Fruit fly (Drosophila melanogaster) whole organism, prepupa: ENCODE results near the gene TTLL6B.
A peak's percentile ranks its signal among the peaks of the same experiment; 100 is the strongest.

Experiments
- Blimp-1 ChIP-seq: fragments of 200-800 bp; sonication (Bioruptor generic); optimal IDR thresholded peaks from 3 replicates; lab custom pipeline; 2017; ENCODE audit warnings: missing biosample characterization, missing genetic modification characterization, mild to moderate bottlenecking, moderate library complexity, missing genetic modification reagents
- CG10631 ChIP-seq: fragments of 200-800 bp; sonication (Bioruptor generic); optimal IDR thresholded peaks from 2 replicates; lab custom pipeline; 2016; ENCODE audit warnings: missing biosample characterization, missing genetic modification characterization
- CG10669 ChIP-seq: fragments of 200-800 bp; sonication (Bioruptor generic); optimal IDR thresholded peaks from 3 replicates; lab custom pipeline; 2018; ENCODE audit warnings: missing biosample characterization, mild to moderate bottlenecking, missing genetic modification characterization, moderate library complexity
- CG11762 ChIP-seq: fragments of 200-800 bp; sonication (Bioruptor generic); optimal IDR thresholded peaks from 3 replicates; lab custom pipeline; 2016; ENCODE audit warnings: missing biosample characterization, missing genetic modification characterization; ENCODE audit not compliant: insufficient read depth
- CG15336 ChIP-seq: fragments of 200-800 bp; sonication (Bioruptor generic); IDR thresholded peaks from 2 replicates; pipeline ENCODE4 v1.3.6; 2022; ENCODE audit warnings: missing biosample characterization, missing genetic modification characterization
- CG1621 ChIP-seq: fragments of 200-800 bp; sonication (Bioruptor generic); optimal IDR thresholded peaks from 3 replicates; lab custom pipeline; 2018; ENCODE audit warnings: missing biosample characterization, mild to moderate bottlenecking, missing genetic modification characterization
- CG16779 ChIP-seq: fragments of 200-800 bp; sonication (Bioruptor generic); optimal IDR thresholded peaks from 3 replicates; lab custom pipeline; 2017; ENCODE audit warnings: missing biosample characterization, mild to moderate bottlenecking, missing genetic modification characterization
- CG31627 ChIP-seq: fragments of 200-800 bp; sonication (Bioruptor generic); optimal IDR thresholded peaks from 3 replicates; lab custom pipeline; 2016; ENCODE audit warnings: missing biosample characterization, missing genetic modification characterization
- CG32006 ChIP-seq: fragments of 200-800 bp; sonication (Bioruptor generic); optimal IDR thresholded peaks from 3 replicates; lab custom pipeline; 2017; ENCODE audit warnings: missing biosample characterization, mild to moderate bottlenecking, missing genetic modification characterization
- CG6808 ChIP-seq: fragments of 200-800 bp; sonication (Bioruptor generic); optimal IDR thresholded peaks from 3 replicates; lab custom pipeline; 2017; ENCODE audit warnings: missing biosample characterization, missing genetic modification characterization, mild to moderate bottlenecking, moderate library complexity, missing genetic modification reagents
- CG7368 ChIP-seq: fragments of 200-800 bp; sonication (Bioruptor generic); optimal IDR thresholded peaks from 3 replicates; lab custom pipeline; 2016; ENCODE audit warnings: missing biosample characterization, missing genetic modification characterization
- CG8319 ChIP-seq: fragments of 200-800 bp; sonication (Bioruptor generic); optimal IDR thresholded peaks from 3 replicates; lab custom pipeline; 2016; ENCODE audit warnings: missing biosample characterization, missing genetic modification characterization
- CG9139 ChIP-seq: fragments of 200-800 bp; sonication (Bioruptor generic); optimal IDR thresholded peaks from 3 replicates; lab custom pipeline; 2017; ENCODE audit warnings: missing biosample characterization, mild to moderate bottlenecking, missing genetic modification characterization
- Hr39 ChIP-seq: fragments of 200-800 bp; sonication (Bioruptor generic); optimal IDR thresholded peaks from 2 replicates; lab custom pipeline; 2016; ENCODE audit warnings: missing biosample characterization, missing genetic modification characterization
- OdsH ChIP-seq: fragments of 200-800 bp; sonication (Bioruptor generic); optimal IDR thresholded peaks from 3 replicates; lab custom pipeline; 2016; ENCODE audit warnings: missing biosample characterization, missing genetic modification characterization
- Sox102F ChIP-seq: fragments of 200-800 bp; sonication (Bioruptor generic); optimal IDR thresholded peaks from 2 replicates; lab custom pipeline; 2016; ENCODE audit warnings: missing biosample characterization, mild to moderate bottlenecking, missing genetic modification characterization
- Sox14 ChIP-seq: fragments of 200-800 bp; sonication (Bioruptor generic); optimal IDR thresholded peaks from 3 replicates; lab custom pipeline; 2016; ENCODE audit warnings: missing biosample characterization, missing genetic modification characterization
- achi ChIP-seq: fragments of 200-800 bp; sonication (Bioruptor generic); optimal IDR thresholded peaks from 3 replicates; lab custom pipeline; 2016; ENCODE audit warnings: missing biosample characterization, missing genetic modification characterization
- cyc ChIP-seq: fragments of 200-800 bp; sonication (Bioruptor generic); optimal IDR thresholded peaks from 3 replicates; lab custom pipeline; 2016; ENCODE audit warnings: missing biosample characterization, missing genetic modification characterization
- dac ChIP-seq: fragments of 200-800 bp; sonication (Bioruptor generic); optimal IDR thresholded peaks from 2 replicates; lab custom pipeline; 2017; ENCODE audit warnings: missing biosample characterization, mild to moderate bottlenecking, missing genetic modification characterization
- dsx ChIP-seq: fragments of 200-800 bp; optimal IDR thresholded peaks from 3 replicates; lab custom pipeline; 2019; ENCODE audit warnings: missing biosample characterization, mild to moderate bottlenecking, missing genetic modification characterization, moderate library complexity; ENCODE audit not compliant: poor library complexity, severe bottlenecking
- eg ChIP-seq: fragments of 200-800 bp; sonication (Bioruptor generic); IDR thresholded peaks from 3 replicates; pipeline ENCODE4 v1.3.6; 2022; ENCODE audit warnings: missing biosample characterization, missing genetic modification characterization
- esn ChIP-seq: fragments of 200-800 bp; sonication (Bioruptor generic); optimal IDR thresholded peaks from 2 replicates; lab custom pipeline; 2016; ENCODE audit warnings: missing biosample characterization, mild to moderate bottlenecking, missing genetic modification characterization, moderate library complexity
- fd59A ChIP-seq: fragments of 200-800 bp; sonication (Bioruptor generic); optimal IDR thresholded peaks from 2 replicates; lab custom pipeline; 2017; ENCODE audit warnings: missing biosample characterization, mild to moderate bottlenecking, missing genetic modification characterization, missing genetic modification reagents
- fkh ChIP-seq: fragments of 200-800 bp; sonication (Bioruptor generic); optimal IDR thresholded peaks from 3 replicates; lab custom pipeline; 2017; ENCODE audit warnings: missing biosample characterization, mild to moderate bottlenecking, missing genetic modification characterization, moderate library complexity
- lz ChIP-seq: fragments of 200-800 bp; sonication (Bioruptor generic); optimal IDR thresholded peaks from 3 replicates; lab custom pipeline; 2016; ENCODE audit warnings: missing biosample characterization, missing genetic modification characterization
- net ChIP-seq: fragments of 200-800 bp; sonication (Bioruptor generic); optimal IDR thresholded peaks from 3 replicates; lab custom pipeline; 2016; ENCODE audit warnings: missing biosample characterization, missing genetic modification characterization
- salr ChIP-seq, 2 experiments: fragments of 200-800 bp; sonication (Bioruptor generic); optimal IDR thresholded peaks; 3 replicates each; lab custom pipeline; 2016 to 2018; ENCODE audit warnings: missing biosample characterization in 2 of 2, missing genetic modification characterization in 2 of 2, mild to moderate bottlenecking in 1 of 2
- ss ChIP-seq, 2 experiments: fragments of 200-800 bp; sonication (Bioruptor generic); optimal IDR thresholded peaks; 2 replicates in 1 of 2; 3 replicates in 1 of 2; lab custom pipeline; 2017 to 2018; ENCODE audit warnings: mild to moderate bottlenecking in 2 of 2, missing biosample characterization in 2 of 2, missing genetic modification characterization in 2 of 2, moderate library complexity in 1 of 2
- svp ChIP-seq: fragments of 200-800 bp; sonication (Bioruptor generic); peaks from one replicate; lab custom pipeline; 2016; ENCODE audit warnings: missing biosample characterization, missing genetic modification characterization
- topi ChIP-seq: fragments of 200-800 bp; sonication (Bioruptor generic); optimal IDR thresholded peaks from 3 replicates; lab custom pipeline; 2016; ENCODE audit warnings: missing biosample characterization, missing genetic modification characterization

The TTLL6B gene

DNA sequence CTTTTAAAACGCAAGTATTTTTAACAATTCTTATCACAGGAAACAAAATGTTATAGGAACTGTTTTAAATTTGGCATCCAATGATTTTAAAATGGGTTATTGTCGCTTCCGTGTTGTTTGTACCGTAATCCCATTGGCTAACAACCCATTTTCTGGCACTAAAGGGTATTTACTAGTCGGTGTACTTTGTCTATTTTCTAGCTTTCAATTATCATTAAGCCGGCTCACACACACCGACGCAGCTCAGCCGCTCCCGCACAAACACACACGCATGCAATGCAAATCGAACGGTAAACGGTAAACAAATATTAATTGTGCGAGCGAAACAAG, 6.4 kb downstream of the TTLL6B start:
- TF ChIP-seq CG16779 (tag; lab: Kevin White, UChicago) (no peak), fd59A (no peak), lz (GFP tag; lab: Kevin White, UChicago) (peak; percentile 5), CG31627 (GFP tag; lab: Kevin White, UChicago) (no peak), CG6808 (no peak), ss (GFP tag; optimal IDR thresholded peaks at IDR 0.05; lab: Kevin White, UChicago) (no peak), OdsH (no peak), CG32006 (GFP tag; lab: Kevin White, UChicago) (no peak), CG10631 (GFP tag; lab: Kevin White, UChicago) (no peak), CG7368 (GFP tag; lab: Kevin White, UChicago) (no peak), topi (no peak), CG8319 (GFP tag; lab: Kevin White, UChicago) (no peak), dac (no peak), fkh (GFP tag; lab: Kevin White, UChicago) (peak; percentile 89), cyc (GFP tag; lab: Kevin White, UChicago) (no peak), esn (GFP tag; lab: Kevin White, UChicago) (peak; percentile 3), CG15336 (GFP tag; lab: Robert Waterston, UW) (no peak), Blimp-1 (GFP tag; lab: Kevin White, UChicago) (no peak), CG9139 (GFP tag; lab: Kevin White, UChicago) (no peak)

DNA sequence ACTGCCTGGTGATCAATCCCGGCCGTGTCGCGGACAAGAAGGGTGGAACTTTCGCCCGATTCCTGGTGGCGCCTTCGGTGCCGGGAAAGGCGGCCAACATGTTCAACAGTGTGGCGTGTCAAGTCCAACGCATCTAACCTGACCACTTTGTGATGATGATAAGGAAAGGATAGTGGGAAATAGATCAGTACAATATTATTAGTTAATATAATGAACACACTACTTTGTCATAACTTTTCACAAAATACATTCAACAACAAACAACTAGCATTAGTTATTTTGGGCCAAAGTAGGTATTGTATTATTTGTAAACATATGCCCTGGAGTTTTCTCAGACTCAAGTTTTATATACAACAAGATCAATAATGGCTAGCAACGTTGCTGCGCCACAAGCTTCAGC, 9.8 kb downstream of the TTLL6B start, which contains the start of gene CG17991:
TSS of gene CG17991 (plus strand) at position 301 of the 400 bp plus-strand sequence.
- no peak for TF ChIP-seq Sox14
- no peak for TF ChIP-seq net (GFP tag; lab: Kevin White, UChicago)
- no peak for TF ChIP-seq CG31627 (GFP tag; lab: Kevin White, UChicago)
- no peak for TF ChIP-seq achi (GFP tag; lab: Kevin White, UChicago)
- TF ChIP-seq Hr39 (GFP tag; lab: Kevin White, UChicago) = no peak
- no peak for TF ChIP-seq CG11762 (GFP tag; lab: Kevin White, UChicago)
- no peak for TF ChIP-seq Sox102F
- TF ChIP-seq CG10669 (GFP tag; lab: Kevin White, UChicago) = no peak

DNA sequence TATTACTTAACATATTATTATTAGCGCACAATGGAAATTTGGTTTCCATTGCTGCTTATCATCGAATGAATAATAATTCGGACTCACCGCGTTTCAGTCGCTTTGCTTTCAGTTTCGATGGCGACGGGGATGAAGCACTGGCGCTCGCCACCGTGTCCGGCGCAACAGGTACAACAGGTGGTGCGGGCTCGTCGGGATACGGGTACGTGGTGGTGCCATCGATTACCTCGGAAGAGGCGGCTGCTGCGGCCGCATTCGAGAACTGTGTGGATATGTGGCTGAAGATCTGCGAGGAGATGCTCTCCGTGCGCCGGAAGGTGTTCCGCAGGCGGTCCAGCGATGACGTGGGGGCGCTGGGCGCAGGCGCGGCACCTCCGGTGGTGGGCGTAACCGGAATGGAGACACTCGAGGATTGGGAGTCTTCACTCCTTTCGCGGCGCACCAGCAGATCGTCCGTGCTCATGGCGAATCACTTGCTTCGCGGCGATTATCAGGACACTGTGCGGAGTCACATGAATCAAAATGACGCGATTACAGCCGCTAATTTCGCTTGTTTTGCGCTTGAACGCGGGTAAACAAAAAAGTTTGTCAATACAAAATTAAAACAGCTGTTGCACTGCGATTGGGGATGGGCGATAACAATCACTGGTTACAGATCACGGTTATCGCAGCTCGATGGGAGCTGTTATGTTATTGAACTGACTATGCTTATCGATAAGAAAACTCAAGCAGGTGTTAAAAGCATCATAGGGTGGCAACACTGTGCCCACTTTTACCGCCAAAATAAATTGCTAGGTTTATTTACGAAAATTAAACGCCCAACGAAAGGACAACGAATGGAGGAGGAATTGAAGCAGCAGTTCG, 12.1 kb downstream of the TTLL6B start, which contains the start of the genes CG31064 and PolA2:
TSS of gene CG31064 (minus strand) at position 648 of the 864 bp plus-strand sequence.
TSS of gene PolA2 (plus strand) at position 726 of the 864 bp plus-strand sequence.
- TF ChIP-seq Blimp-1 (GFP tag; lab: Kevin White, UChicago) (no peak), CG1621 (peak; percentile 37), salr (GFP tag; optimal IDR thresholded peaks at IDR 0.05; lab: Kevin White, UChicago) (no peak), esn (GFP tag; lab: Kevin White, UChicago) (peak; percentile 0), fkh (GFP tag; lab: Kevin White, UChicago) (peak; percentile 95)

DNA sequence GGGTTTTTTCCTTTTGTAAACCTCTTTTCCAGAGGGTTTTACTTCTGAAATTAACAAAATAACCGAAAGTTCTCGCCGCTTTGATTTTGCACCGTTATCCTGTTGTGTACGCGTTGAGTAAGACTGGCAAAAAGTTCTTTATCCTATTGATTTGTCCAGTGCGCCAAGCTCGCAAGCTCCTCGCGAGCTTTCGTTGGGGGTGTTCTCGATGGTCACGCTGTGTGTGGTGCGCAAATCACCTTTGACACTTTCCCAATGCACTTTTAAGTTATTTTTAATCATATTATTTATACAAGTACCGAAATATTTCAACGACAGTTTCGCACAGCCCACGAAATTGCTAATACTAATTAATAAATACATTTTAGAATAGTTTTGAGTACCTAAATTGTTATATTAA, 12.8 kb downstream of the TTLL6B start:
- TF ChIP-seq svp (GFP tag; lab: Kevin White, UChicago) (peak; percentile 73), CG32006 (GFP tag; lab: Kevin White, UChicago) (no peak)

DNA sequence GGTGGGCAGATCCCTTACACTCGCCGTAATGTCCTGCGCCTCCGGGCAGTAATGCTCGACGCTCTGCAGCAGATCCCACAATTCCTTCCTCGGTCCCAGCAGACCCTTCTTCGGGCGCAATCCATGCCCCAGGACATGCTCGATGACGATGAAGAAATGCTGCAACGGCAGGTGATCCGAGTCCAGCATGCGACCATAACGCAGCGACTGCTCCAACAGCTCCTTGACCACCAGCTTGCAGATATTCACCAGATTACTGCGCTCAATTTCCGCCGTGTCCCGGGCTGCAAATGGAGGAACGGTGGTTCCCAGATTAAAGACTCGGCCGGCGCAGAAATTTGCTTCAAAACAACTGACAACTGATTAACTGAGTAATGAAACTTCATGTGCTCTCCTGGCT, 17.4 kb downstream of the TTLL6B start, which contains the start of gene CG31068:
TSS of gene CG31068 (plus strand) at position 301 of the 400 bp plus-strand sequence.
- TF ChIP-seq eg (GFP tag; lab: Robert Waterston, UW) (no peak), lz (GFP tag; lab: Kevin White, UChicago) (no peak), dsx (GFP tag; lab: Kevin White, UChicago) (no peak)
